Fruit fly (Drosophila melanogaster): ENCODE results near the gene Archease.
A peak's percentile ranks its signal among the peaks of the same experiment; 100 is the strongest.

The Archease gene

DNA sequence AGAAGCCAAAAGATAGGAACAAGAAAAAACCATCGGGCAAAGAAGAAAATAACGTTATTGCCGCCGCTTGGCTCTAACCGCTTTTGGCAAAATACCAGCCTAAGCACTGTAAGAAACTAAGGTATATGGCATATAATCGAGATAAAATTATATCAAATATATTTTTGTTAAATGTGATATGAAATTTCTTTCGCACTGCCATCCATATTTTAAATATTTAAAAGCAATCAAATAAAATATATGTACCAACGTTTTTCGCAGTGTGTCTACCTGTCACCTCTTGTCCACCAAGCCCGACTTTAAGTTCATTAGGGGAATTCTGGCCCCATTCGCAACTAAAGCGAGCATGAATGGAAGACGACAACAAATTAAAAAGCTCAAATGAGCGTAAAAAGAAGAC lies 35.0 kb downstream of the Archease start (continued):
- TF ChIP-seq CG8765 (GFP tag; IDR thresholded peaks at IDR 0.05) (peak; percentile 52; the same call in 1 of the 2 replicates), CG4820 (GFP tag; optimal IDR thresholded peaks at IDR 0.05) (peak; percentile 46), salm (tag; optimal IDR thresholded peaks at IDR 0.05) (no peak), h (optimal IDR thresholded peaks at IDR 0.05) (no peak), exex (tag; optimal IDR thresholded peaks at IDR 0.05) (no peak), dmrt11E (tag; optimal IDR thresholded peaks at IDR 0.05) (peak; percentile 51), Lim3 (GFP tag; IDR thresholded peaks at IDR 0.05) (no peak), Max (GFP tag; optimal IDR thresholded peaks at IDR 0.05) (peak; percentile 67), CG17912 (GFP tag; optimal IDR thresholded peaks at IDR 0.05) (no peak), CG12236 (GFP tag; optimal IDR thresholded peaks at IDR 0.05) (peak; percentile 20), Hey (tag; optimal IDR thresholded peaks at IDR 0.05) (no peak), sisA (GFP tag; IDR thresholded peaks at IDR 0.05) (peak; percentile 46; the same call in 1 of the 2 replicates), CG8924 (tag; optimal IDR thresholded peaks at IDR 0.05) (peak; percentile 71), Atf6 (GFP tag; IDR thresholded peaks at IDR 0.05) (peak; percentile 77), toy (GFP tag; IDR thresholded peaks at IDR 0.05) (no peak), CG18619 (GFP tag; optimal IDR thresholded peaks at IDR 0.05) (peak; percentile 56), MESR4 (GFP tag; optimal IDR thresholded peaks at IDR 0.05) (no peak), grn (GFP tag; optimal IDR thresholded peaks at IDR 0.05) (no peak), tap (tag; optimal IDR thresholded peaks at IDR 0.05) (peak; percentile 37), danr (GFP tag; IDR thresholded peaks at IDR 0.05) (no peak), Oli (tag; optimal IDR thresholded peaks at IDR 0.05) (peak; percentile 64), Dek (tag; optimal IDR thresholded peaks at IDR 0.05) (peak; percentile 72), hbn (GFP tag; IDR thresholded peaks at IDR 0.05; ENCODE audit: partially characterized antibody) (no peak), CG13775 (GFP tag; optimal IDR thresholded peaks at IDR 0.05) (peak; percentile 65), CG16779 (GFP tag; IDR thresholded peaks at IDR 0.05) (no peak), CG10366 (GFP tag; IDR thresholded peaks at IDR 0.05) (peak; percentile 59), CG10321 (GFP tag; IDR thresholded peaks at IDR 0.05) (0 out of 2 replicates have a peak, but pooled peaks have one; percentile 26), twi (tag; optimal IDR thresholded peaks at IDR 0.05) (peak; percentile 12), hth (optimal IDR thresholded peaks at IDR 0.05) (no peak), ro (GFP tag; IDR thresholded peaks at IDR 0.05) (no peak), otp (GFP tag; IDR thresholded peaks at IDR 0.05) (peak; percentile 50; the same call in 1 of the 3 replicates), Nf-YA (GFP tag; IDR thresholded peaks at IDR 0.05) (no peak), sd (tag; optimal IDR thresholded peaks at IDR 0.05) (peak; percentile 70), en (GFP tag; optimal IDR thresholded peaks at IDR 0.05) (peak; percentile 16), CG16863 (GFP tag; optimal IDR thresholded peaks at IDR 0.05) (no peak), ttk (GFP tag; IDR thresholded peaks at IDR 0.05) (peak; percentile 59), ftz-f1 (GFP tag; optimal IDR thresholded peaks at IDR 0.05) (no peak), al (GFP tag; IDR thresholded peaks at IDR 0.05) (peak; percentile 63), Ravus (GFP tag; IDR thresholded peaks at IDR 0.05) (no peak; the same call in 1 of the 2 replicates), CG9876 (GFP tag; optimal IDR thresholded peaks at IDR 0.05) (no peak), NfI (GFP tag; optimal IDR thresholded peaks at IDR 0.05) (peak; percentile 50), CG2129 (GFP tag; IDR thresholded peaks at IDR 0.05; ENCODE audit: partially characterized antibody) (no peak), Six4 (GFP tag; optimal IDR thresholded peaks at IDR 0.05) (peak; percentile 42), eyg (GFP tag; optimal IDR thresholded peaks at IDR 0.05) (no peak), CHES-1-like (GFP tag; optimal IDR thresholded peaks at IDR 0.05) (no peak), Hsf (GFP tag; optimal IDR thresholded peaks at IDR 0.05) (peak; percentile 64), esg (GFP tag; conservative IDR thresholded peaks at IDR 0.05) (peak; percentile 76), ERR (GFP tag; optimal IDR thresholded peaks at IDR 0.05) (no peak), ac (GFP tag; optimal IDR thresholded peaks at IDR 0.05) (no peak), mam (GFP tag; optimal IDR thresholded peaks at IDR 0.05) (peak; percentile 33), bigmax (GFP tag; optimal IDR thresholded peaks at IDR 0.05) (no peak), CG1647 (GFP tag; optimal IDR thresholded peaks at IDR 0.05) (peak; percentile 44), kah (GFP tag; optimal IDR thresholded peaks at IDR 0.05) (no peak)
